Fruit fly (Drosophila melanogaster) whole organism, prepupa: ENCODE results near the gene HIPP1.

Experiments used
- CG3032 ChIP-seq: fragments of 200-800 bp; optimal IDR thresholded peaks from 2 replicates; lab custom pipeline; 2019; ENCODE audit warnings: missing biosample characterization, mild to moderate bottlenecking, missing genetic modification characterization, moderate library complexity
- CG6276 ChIP-seq: fragments of 200-800 bp; sonication (Bioruptor generic); optimal IDR thresholded peaks from 2 replicates; lab custom pipeline; 2017; ENCODE audit warnings: missing biosample characterization, mild to moderate bottlenecking, missing genetic modification characterization
- CG6792 ChIP-seq: fragments of 200-800 bp; sonication (Bioruptor generic); optimal IDR thresholded peaks from 3 replicates; lab custom pipeline; 2016; ENCODE audit warnings: missing biosample characterization, missing genetic modification characterization
- CG7368 ChIP-seq: fragments of 200-800 bp; sonication (Bioruptor generic); optimal IDR thresholded peaks from 3 replicates; lab custom pipeline; 2016; ENCODE audit warnings: missing biosample characterization, missing genetic modification characterization
- CG8632 ChIP-seq: fragments of 200-800 bp; sonication (Bioruptor generic); optimal IDR thresholded peaks from 3 replicates; lab custom pipeline; 2016; ENCODE audit warnings: missing biosample characterization, missing genetic modification characterization
- Gug ChIP-seq: fragments of 200-800 bp; sonication (Bioruptor generic); IDR thresholded peaks from 2 replicates; pipeline ENCODE4 v1.3.6; 2022; ENCODE audit warnings: missing biosample characterization, missing genetic modification characterization
- Lpt ChIP-seq: fragments of 200-800 bp; sonication (Bioruptor generic); optimal IDR thresholded peaks from 3 replicates; lab custom pipeline; 2016; ENCODE audit warnings: missing biosample characterization, missing genetic modification characterization
- OdsH ChIP-seq: fragments of 200-800 bp; sonication (Bioruptor generic); optimal IDR thresholded peaks from 3 replicates; lab custom pipeline; 2016; ENCODE audit warnings: missing biosample characterization, missing genetic modification characterization
- Sox102F ChIP-seq: fragments of 200-800 bp; sonication (Bioruptor generic); optimal IDR thresholded peaks from 2 replicates; lab custom pipeline; 2016; ENCODE audit warnings: missing biosample characterization, mild to moderate bottlenecking, missing genetic modification characterization
- esn ChIP-seq: fragments of 200-800 bp; sonication (Bioruptor generic); optimal IDR thresholded peaks from 2 replicates; lab custom pipeline; 2016; ENCODE audit warnings: missing biosample characterization, mild to moderate bottlenecking, missing genetic modification characterization, moderate library complexity
- fd59A ChIP-seq: fragments of 200-800 bp; sonication (Bioruptor generic); optimal IDR thresholded peaks from 2 replicates; lab custom pipeline; 2017; ENCODE audit warnings: missing biosample characterization, mild to moderate bottlenecking, missing genetic modification characterization, missing genetic modification reagents
- fkh ChIP-seq: fragments of 200-800 bp; sonication (Bioruptor generic); optimal IDR thresholded peaks from 3 replicates; lab custom pipeline; 2017; ENCODE audit warnings: missing biosample characterization, mild to moderate bottlenecking, missing genetic modification characterization, moderate library complexity
- pdm3 ChIP-seq: fragments of 200-800 bp; sonication (Bioruptor generic); optimal IDR thresholded peaks from 3 replicates; lab custom pipeline; 2016; ENCODE audit warnings: missing biosample characterization, missing genetic modification characterization
- ss ChIP-seq, 2 experiments: fragments of 200-800 bp; sonication (Bioruptor generic); optimal IDR thresholded peaks; 2 replicates in 1 of 2; 3 replicates in 1 of 2; lab custom pipeline; 2017 to 2018; ENCODE audit warnings: mild to moderate bottlenecking in 2 of 2, missing biosample characterization in 2 of 2, missing genetic modification characterization in 2 of 2, moderate library complexity in 1 of 2

DNA sequence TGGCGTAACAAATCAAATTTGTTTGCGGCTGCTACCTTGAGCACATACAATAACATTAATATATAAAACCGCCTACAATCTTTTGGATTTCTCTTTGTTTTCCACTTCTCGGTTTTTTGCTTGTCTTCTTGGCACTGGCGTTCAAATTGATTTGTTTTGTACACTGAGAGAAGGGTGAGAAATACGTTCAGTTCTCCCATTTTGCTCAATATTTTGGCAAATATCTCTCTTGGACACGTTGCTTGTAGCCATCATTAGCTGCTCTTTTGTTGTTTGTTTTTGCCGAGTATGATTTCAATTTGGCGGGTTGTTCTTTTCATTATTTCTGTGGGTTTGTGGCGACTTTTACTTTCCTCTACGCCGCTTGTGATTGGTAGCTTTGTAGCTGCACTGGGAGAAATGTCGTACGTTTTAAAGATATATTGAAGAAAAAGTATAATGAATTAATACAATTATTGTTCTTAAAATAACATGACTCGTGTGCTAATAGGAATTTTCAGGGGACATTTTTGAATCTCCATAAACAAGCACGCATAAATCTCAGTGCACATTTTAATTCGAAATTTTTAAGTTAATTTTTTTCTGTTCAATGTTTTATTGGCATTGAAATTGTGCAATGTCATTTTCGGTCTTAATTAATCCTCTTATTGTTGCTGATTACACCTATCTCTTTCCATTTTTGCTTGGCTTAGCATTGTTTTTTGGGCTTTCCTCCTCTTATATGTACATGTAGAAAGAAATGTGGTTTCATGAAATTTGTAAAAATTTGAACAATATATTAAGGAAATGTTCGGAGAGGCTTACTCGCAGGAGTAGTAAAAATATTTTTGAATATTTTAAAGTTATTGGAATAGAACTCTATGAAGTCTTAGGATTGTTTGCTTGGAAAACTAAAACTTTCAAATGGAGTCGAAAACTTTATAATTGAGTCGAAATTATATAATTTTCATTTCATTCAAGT lies 17.8 kb downstream of the HIPP1 start:
- TF ChIP-seq ss (GFP tag; optimal IDR thresholded peaks at IDR 0.05; lab: Kevin White, UChicago) (no peak), Lpt (no peak), CG3032 (tag; lab: Kevin White, UChicago) (no peak), pdm3 (GFP tag; lab: Kevin White, UChicago) (no peak), CG6276 (GFP tag; lab: Kevin White, UChicago) (no peak), CG6792 (no peak), Sox102F (GFP tag; lab: Kevin White, UChicago) (peak; percentile 15), fd59A (GFP tag; lab: Kevin White, UChicago) (no peak), esn (peak; percentile 59), CG7368 (GFP tag; lab: Kevin White, UChicago) (no peak), OdsH (GFP tag; lab: Kevin White, UChicago) (peak; percentile 38), fkh (no peak), Gug (GFP tag; lab: Robert Waterston, UW) (no peak), CG8632 (GFP tag; lab: Kevin White, UChicago) (peak; percentile 4)
